Fruit fly (Drosophila melanogaster): ENCODE measurements around the gene CG43965.

DNA sequence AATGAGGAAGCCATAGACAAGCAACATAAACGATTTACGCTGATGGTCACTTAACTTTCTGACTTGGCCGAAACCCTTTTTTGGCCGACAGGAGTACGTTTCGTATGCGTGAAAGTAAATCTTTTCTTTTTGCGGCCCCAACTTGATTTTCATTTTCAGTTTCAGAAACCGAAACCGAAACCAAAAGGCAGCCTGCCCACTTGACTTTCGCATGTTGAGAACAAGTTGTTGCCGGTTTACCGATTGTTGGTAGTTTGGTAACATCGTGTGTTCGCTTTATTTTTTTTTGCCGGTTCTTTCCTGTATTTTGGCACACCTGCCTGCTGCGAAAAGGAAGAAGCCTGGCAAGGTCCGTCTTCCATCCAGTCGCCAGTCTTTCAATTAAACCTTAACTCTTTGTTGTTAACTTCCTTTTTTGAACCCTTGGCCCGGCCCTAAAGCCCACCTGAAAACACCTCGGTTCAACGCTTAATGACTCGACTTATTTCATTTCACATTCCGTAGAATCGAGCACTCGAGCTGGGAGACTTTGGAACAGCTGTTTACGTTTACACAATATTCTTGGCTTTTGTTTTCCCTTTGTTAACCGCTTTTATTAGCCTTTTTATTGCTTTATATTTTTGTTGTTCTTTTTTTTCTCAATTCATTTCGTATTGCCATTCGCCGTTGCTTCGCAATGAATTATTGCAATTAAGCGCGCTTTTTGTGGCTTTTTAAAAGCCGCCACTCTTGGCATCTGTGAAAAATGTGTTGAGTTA is 49.6 kb upstream of the CG43965 start:
- TF ChIP-seq Lim3 (GFP tag; IDR thresholded peaks at IDR 0.05) (no peak), croc (GFP tag; conservative IDR thresholded peaks at IDR 0.05) (no peak), CG4820 (GFP tag; optimal IDR thresholded peaks at IDR 0.05) (no peak), lab (GFP tag; optimal IDR thresholded peaks at IDR 0.05) (no peak), CG4730 (GFP tag; IDR thresholded peaks at IDR 0.05) (no peak), psq (GFP tag; optimal IDR thresholded peaks at IDR 0.05) (no peak), Mad (GFP tag; optimal IDR thresholded peaks at IDR 0.05) (no peak), ATbp (GFP tag; optimal IDR thresholded peaks at IDR 0.05) (no peak), Tbp (GFP tag; optimal IDR thresholded peaks at IDR 0.05) (no peak), CG7745 (tag; optimal IDR thresholded peaks at IDR 0.05) (no peak), CG6791 (GFP tag; IDR thresholded peaks at IDR 0.05; ENCODE audit: partially characterized antibody) (no peak)
